Worm (Caenorhabditis elegans) whole organism, late embryonic: ENCODE data around the gene shw-1.

Experiments used
- ama-1 ChIP-seq: fragments of 150-350 bp; optimal IDR thresholded peaks from 2 replicates; lab custom pipeline; 2014
- ceh-19 ChIP-seq: fragments of 200-800 bp; sonication (Bioruptor generic); optimal IDR thresholded peaks from 2 replicates; lab custom pipeline; 2018; ENCODE audit warnings: mild to moderate bottlenecking, missing genetic modification characterization, missing compliant biosample characterization
- ceh-22 ChIP-seq: sonication (generic microtip); optimal IDR thresholded peaks from 2 replicates; lab custom pipeline; 2017; ENCODE audit warnings: missing biosample characterization, missing genetic modification characterization
- ceh-6 ChIP-seq: fragments of 200-800 bp; sonication (Bioruptor generic); optimal IDR thresholded peaks from 2 replicates; lab custom pipeline; 2018; ENCODE audit warnings: mild to moderate bottlenecking, missing genetic modification characterization, missing compliant biosample characterization
- dve-1 ChIP-seq: sonication (generic microtip); optimal IDR thresholded peaks from 2 replicates; lab custom pipeline; 2017; ENCODE audit warnings: antibody characterized with exemption, mild to moderate bottlenecking, missing genetic modification characterization, missing compliant biosample characterization
- elt-2 ChIP-seq: sonication (generic microtip); optimal IDR thresholded peaks from 2 replicates; lab custom pipeline; 2016; ENCODE audit warnings: missing genetic modification reagents, missing genetic modification characterization, missing compliant biosample characterization
- lin-11 ChIP-seq: fragments of 200-800 bp; sonication (Bioruptor generic); optimal IDR thresholded peaks from 2 replicates; lab custom pipeline; 2018; ENCODE audit warnings: mild to moderate bottlenecking, missing genetic modification characterization, missing compliant biosample characterization
- madf-2 ChIP-seq: sonication (generic microtip); optimal IDR thresholded peaks from 2 replicates; lab custom pipeline; 2017; ENCODE audit warnings: missing genetic modification characterization, missing compliant biosample characterization
- nfya-1 ChIP-seq: sonication (generic microtip); optimal IDR thresholded peaks from 2 replicates; lab custom pipeline; 2017; ENCODE audit warnings: missing genetic modification characterization, mild to moderate bottlenecking, missing compliant biosample characterization, antibody characterized with exemption, moderate library complexity
- nhr-11 ChIP-seq: fragments of 150-350 bp; optimal IDR thresholded peaks from 2 replicates; lab custom pipeline; 2014; ENCODE audit warnings: missing biosample characterization, missing genetic modification characterization
- npax-4 ChIP-seq: sonication (generic microtip); optimal IDR thresholded peaks from 2 replicates; lab custom pipeline; 2016; ENCODE audit warnings: missing genetic modification characterization, missing compliant biosample characterization
- pha-4 ChIP-seq: fragments of 150-350 bp; optimal IDR thresholded peaks from 2 replicates; lab custom pipeline; 2018; ENCODE audit warnings: missing biosample characterization, missing genetic modification reagents, missing genetic modification characterization
- rnt-1 ChIP-seq: sonication (generic microtip); optimal IDR thresholded peaks from 2 replicates; lab custom pipeline; 2016; ENCODE audit warnings: missing genetic modification characterization, missing compliant biosample characterization
- sox-4 ChIP-seq: sonication (generic microtip); optimal IDR thresholded peaks from 2 replicates; lab custom pipeline; 2017; ENCODE audit warnings: mild to moderate bottlenecking, missing genetic modification characterization, inconsistent platforms, missing compliant biosample characterization

DNA sequence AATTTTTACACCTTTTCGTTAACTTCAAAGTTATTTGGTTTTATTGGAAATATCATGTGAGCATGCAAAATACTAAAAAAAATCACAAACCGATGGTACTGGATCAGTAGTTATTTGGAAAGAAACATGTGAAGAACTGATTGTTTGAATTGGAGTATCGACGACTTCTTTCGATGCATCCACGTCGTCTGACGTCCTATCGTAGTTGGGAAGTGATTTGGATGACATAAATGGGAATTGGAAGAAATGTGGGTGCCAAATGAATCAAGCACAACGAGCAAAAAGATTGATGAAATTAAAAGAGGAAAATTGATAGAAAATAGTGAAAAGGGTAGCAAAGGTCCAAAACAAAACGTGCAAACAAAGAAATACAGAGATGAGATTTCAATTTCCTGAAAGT, at the start of gene shw-1:
- no peak for TF ChIP-seq npax-4 (tag; lab: Kevin White, UChicago)
- TF ChIP-seq ceh-6 (GFP tag; lab: Kevin White, UChicago), result no peak
- no peak for TF ChIP-seq pha-4 (tag; lab: Kevin White, UChicago)
- no peak for TF ChIP-seq nfya-1
- TF ChIP-seq nhr-11 (tag; lab: Kevin White, UChicago), result no peak
- no peak for TF ChIP-seq elt-2 (tag; lab: Kevin White, UChicago)
- no peak for TF ChIP-seq madf-2
- no peak for TF ChIP-seq ama-1 (lab: Kevin White, UChicago)
- no peak for TF ChIP-seq sox-4 (tag; lab: Kevin White, UChicago)
- no peak for TF ChIP-seq rnt-1 (tag; lab: Kevin White, UChicago)
- no peak for TF ChIP-seq ceh-22
- TF ChIP-seq lin-11 (tag; lab: Kevin White, UChicago), result no peak
- no peak for TF ChIP-seq dve-1 (tag; lab: Kevin White, UChicago)
- no peak for TF ChIP-seq ceh-19 (GFP tag; lab: Kevin White, UChicago)
